Fruit fly (Drosophila melanogaster): ENCODE measurements around the gene CG17681.

DNA sequence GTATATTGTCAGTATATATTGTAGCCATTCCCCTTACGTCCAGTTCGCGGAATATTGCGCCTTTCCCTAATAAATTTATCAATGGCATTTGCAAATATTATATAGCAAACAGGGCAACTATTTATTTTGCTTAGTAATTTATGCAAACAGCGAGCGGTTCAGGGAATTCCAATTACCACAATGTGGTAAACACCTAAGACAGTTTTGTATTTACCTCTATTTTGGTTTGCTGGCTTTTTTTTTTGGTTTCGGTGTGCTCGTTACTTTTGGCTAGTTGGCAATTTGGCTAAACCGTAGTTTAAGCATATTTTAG, 1.1 kb upstream of the CG17681 start:
- TF ChIP-seq HLH106 (tag; optimal IDR thresholded peaks at IDR 0.05) (no peak), usp (GFP tag; optimal IDR thresholded peaks at IDR 0.05) (no peak)

All from whole organism, wandering third instar larva.